ENCODE assay signal across 1 fruit fly cellular context in genomic region chr3R:9881348-9881901, dm6.
TF ChIP-seq lines count a peak whose summit lies in the region.

No protein-coding gene starts in this region.

TF ChIP-seq in whole organism, embryonic, 481 proteins besides CTCF, POLR2A, EP300 and RAD21 (continued from another document and continues in another):
- TF ChIP-seq stwl (tag; optimal IDR thresholded peaks at IDR 0.05; lab: Kevin White, UChicago) (no peak), lmd (GFP tag; IDR thresholded peaks at IDR 0.05; lab: Robert Waterston, UW) (no peak), Sin3A (optimal IDR thresholded peaks at IDR 0.05; lab: Kevin White, UChicago) (no peak), MTF-1 (GFP tag; optimal IDR thresholded peaks at IDR 0.05; lab: Kevin White, UChicago; ENCODE audit: borderline replicate concordance) (peak; percentile 69), Blimp-1 (GFP tag; optimal IDR thresholded peaks at IDR 0.05; lab: Kevin White, UChicago) (peak; percentile 52), Lim3 (GFP tag; IDR thresholded peaks at IDR 0.05; lab: Robert Waterston, UW) (no peak), CG10147 (GFP tag; optimal IDR thresholded peaks at IDR 0.05; lab: Kevin White, UChicago) (no peak), CG34224 (GFP tag; IDR thresholded peaks at IDR 0.05; lab: Robert Waterston, UW; ENCODE audit: partially characterized antibody) (no peak; the same call in 1 of the 3 replicates), CG33557 (GFP tag; optimal IDR thresholded peaks at IDR 0.05; lab: Kevin White, UChicago) (no peak), dmrt99B (tag; optimal IDR thresholded peaks at IDR 0.05; lab: Kevin White, UChicago) (peak; percentile 14), dpn (GFP tag; optimal IDR thresholded peaks at IDR 0.05; lab: Kevin White, UChicago) (peak; percentile 12 to 25), lov (optimal IDR thresholded peaks at IDR 0.05; lab: Kevin White, UChicago) (no peak), lov (GFP tag; IDR thresholded peaks at IDR 0.05; lab: Robert Waterston, UW) (no peak), CG4707 (GFP tag; optimal IDR thresholded peaks at IDR 0.05; lab: Kevin White, UChicago) (peak; percentile 2), CG9727 (GFP tag; optimal IDR thresholded peaks at IDR 0.05; lab: Kevin White, UChicago) (peak; percentile 25), yki (optimal IDR thresholded peaks at IDR 0.05; lab: Kevin White, UChicago) (no peak), maf-S (GFP tag; optimal IDR thresholded peaks at IDR 0.05; lab: Kevin White, UChicago) (peak; percentile 5), repo (GFP tag; optimal IDR thresholded peaks at IDR 0.05; lab: Kevin White, UChicago) (no peak), slp2 (GFP tag; optimal IDR thresholded peaks at IDR 0.05; lab: Kevin White, UChicago) (no peak), az2 (GFP tag; optimal IDR thresholded peaks at IDR 0.05; lab: Kevin White, UChicago) (no peak), CG12236 (GFP tag; optimal IDR thresholded peaks at IDR 0.05; lab: Kevin White, UChicago) (no peak), abd-A (tag; optimal IDR thresholded peaks at IDR 0.05; lab: Kevin White, UChicago) (peak; percentile 63), knrl (GFP tag; IDR thresholded peaks at IDR 0.05; lab: Robert Waterston, UW; ENCODE audit: partially characterized antibody) (no peak), CG12155 (GFP tag; optimal IDR thresholded peaks at IDR 0.05; lab: Kevin White, UChicago) (no peak), ftz-f1 (GFP tag; optimal IDR thresholded peaks at IDR 0.05; lab: Kevin White, UChicago) (peak; percentile 20), Oli (tag; optimal IDR thresholded peaks at IDR 0.05; lab: Kevin White, UChicago) (no peak), Nf-YC (tag; optimal IDR thresholded peaks at IDR 0.05; lab: Kevin White, UChicago) (peak; percentile 30), HmgZ (tag; optimal IDR thresholded peaks at IDR 0.05; lab: Kevin White, UChicago) (peak; percentile 74), CG3281 (GFP tag; optimal IDR thresholded peaks at IDR 0.05; lab: Kevin White, UChicago) (peak; percentile 67), D19B (GFP tag; optimal IDR thresholded peaks at IDR 0.05; lab: Kevin White, UChicago) (no peak), esg (GFP tag; conservative IDR thresholded peaks at IDR 0.05; lab: Robert Waterston, UW) (no peak), unpg (GFP tag; optimal IDR thresholded peaks at IDR 0.05; lab: Kevin White, UChicago) (peak; percentile 46), D19A (tag; optimal IDR thresholded peaks at IDR 0.05; lab: Kevin White, UChicago) (peak; percentile 12), Taf1 (GFP tag; IDR thresholded peaks at IDR 0.05; lab: Robert Waterston, UW) (no peak), otp (GFP tag; IDR thresholded peaks at IDR 0.05; lab: Robert Waterston, UW) (0 out of 3 replicates have a peak, but pooled peaks have one; percentile 53), ewg (GFP tag; optimal IDR thresholded peaks at IDR 0.05; lab: Kevin White, UChicago) (peak; percentile 61), CG15011 (GFP tag; optimal IDR thresholded peaks at IDR 0.05; lab: Kevin White, UChicago) (peak; percentile 60), CG12744 (GFP tag; optimal IDR thresholded peaks at IDR 0.05; lab: Kevin White, UChicago) (peak; percentile 16), Hand (GFP tag; optimal IDR thresholded peaks at IDR 0.05; lab: Kevin White, UChicago) (peak; percentile 66), CG7556 (GFP tag; optimal IDR thresholded peaks at IDR 0.05; lab: Kevin White, UChicago) (peak; percentile 40), CG32532 (GFP tag; IDR thresholded peaks at IDR 0.05; lab: Robert Waterston, UW) (peak; percentile 54), Ssrp (tag; optimal IDR thresholded peaks at IDR 0.05; lab: Kevin White, UChicago) (no peak), CG12219 (GFP tag; optimal IDR thresholded peaks at IDR 0.05; lab: Kevin White, UChicago) (peak; percentile 46), CG3995 (GFP tag; optimal IDR thresholded peaks at IDR 0.05; lab: Kevin White, UChicago) (no peak), CG14441 (GFP tag; IDR thresholded peaks at IDR 0.05; lab: Robert Waterston, UW) (no peak), salm (tag; optimal IDR thresholded peaks at IDR 0.05; lab: Kevin White, UChicago) (peak; percentile 36), odd (GFP tag; optimal IDR thresholded peaks at IDR 0.05; lab: Kevin White, UChicago) (peak; percentile 68), hth (optimal IDR thresholded peaks at IDR 0.05; lab: Kevin White, UChicago) (no peak), Rx (GFP tag; IDR thresholded peaks at IDR 0.05; lab: Robert Waterston, UW) (no peak), Lhr (GFP tag; optimal IDR thresholded peaks at IDR 0.05; lab: Kevin White, UChicago) (no peak), CG11504 (tag; optimal IDR thresholded peaks at IDR 0.05; lab: Kevin White, UChicago) (peak; percentile 6), CG4617 (GFP tag; optimal IDR thresholded peaks at IDR 0.05; lab: Kevin White, UChicago; ENCODE audit: borderline replicate concordance) (no peak), bab2 (GFP tag; optimal IDR thresholded peaks at IDR 0.05; lab: Kevin White, UChicago) (peak; percentile 45), CG8944 (GFP tag; optimal IDR thresholded peaks at IDR 0.05; lab: Kevin White, UChicago) (no peak), Pdp1 (GFP tag; optimal IDR thresholded peaks at IDR 0.05; lab: Kevin White, UChicago) (peak in 1 of 2 experiments; percentile 76), Trl (optimal IDR thresholded peaks at IDR 0.05; lab: Kevin White, UChicago) (no peak), Trl (GFP tag; optimal IDR thresholded peaks at IDR 0.05; lab: Kevin White, UChicago) (peak; percentile 55), MBD-R2 (GFP tag; IDR thresholded peaks at IDR 0.05; lab: Robert Waterston, UW) (no peak), Xrp1 (GFP tag; IDR thresholded peaks at IDR 0.05; lab: Robert Waterston, UW) (peak; percentile 60), CG16813 (GFP tag; IDR thresholded peaks at IDR 0.05; lab: Robert Waterston, UW; ENCODE audit: partially characterized antibody) (no peak; the same call in 2 of the 3 replicates), CG3407 (GFP tag; optimal IDR thresholded peaks at IDR 0.05; lab: Kevin White, UChicago) (peak; percentile 55), bigmax (GFP tag; optimal IDR thresholded peaks at IDR 0.05; lab: Kevin White, UChicago) (no peak), B-H1 (GFP tag; IDR thresholded peaks at IDR 0.05; lab: Robert Waterston, UW) (no peak; the same call in 2 of the 3 replicates), cwo (GFP tag; optimal IDR thresholded peaks at IDR 0.05; lab: Kevin White, UChicago) (peak; percentile 99), HHEX (GFP tag; optimal IDR thresholded peaks at IDR 0.05; lab: Kevin White, UChicago) (peak; percentile 59), pho (GFP tag; optimal IDR thresholded peaks at IDR 0.05; lab: Kevin White, UChicago) (peak; percentile 48), CG4360 (GFP tag; IDR thresholded peaks at IDR 0.05; lab: Robert Waterston, UW) (peak; percentile 62; the same call in 1 of the 2 replicates), CG4404 (GFP tag; IDR thresholded peaks at IDR 0.05; lab: Robert Waterston, UW) (no peak), vnd (GFP tag; IDR thresholded peaks at IDR 0.05; lab: Robert Waterston, UW; ENCODE audit: partially characterized antibody) (no peak), ci (GFP tag; IDR thresholded peaks at IDR 0.05; lab: Robert Waterston, UW) (peak; percentile 69; the same call in 2 of the 3 replicates), NC2α (GFP tag; optimal IDR thresholded peaks at IDR 0.05; lab: Kevin White, UChicago) (no peak), CG7271 (tag; optimal IDR thresholded peaks at IDR 0.05; lab: Kevin White, UChicago) (no peak), C15 (GFP tag; IDR thresholded peaks at IDR 0.05; lab: Robert Waterston, UW) (no peak), Atf-2 (GFP tag; optimal IDR thresholded peaks at IDR 0.05; lab: Kevin White, UChicago) (no peak), tin (GFP tag; optimal IDR thresholded peaks at IDR 0.05; lab: Kevin White, UChicago) (no peak), Adf1 (GFP tag; IDR thresholded peaks at IDR 0.05; lab: Robert Waterston, UW) (peak; percentile 68; the same call in 1 of the 2 replicates), caup (GFP tag; optimal IDR thresholded peaks at IDR 0.05; lab: Kevin White, UChicago; ENCODE audit: severe bottlenecking) (peak; percentile 85), CG34422 (GFP tag; IDR thresholded peaks at IDR 0.05; lab: Robert Waterston, UW) (peak; percentile 85; the same call in 2 of the 3 replicates), CHES-1-like (GFP tag; optimal IDR thresholded peaks at IDR 0.05; lab: Kevin White, UChicago) (peak; percentile 68), ac (GFP tag; optimal IDR thresholded peaks at IDR 0.05; lab: Kevin White, UChicago) (peak; percentile 77), CG3065 (GFP tag; optimal IDR thresholded peaks at IDR 0.05; lab: Kevin White, UChicago) (no peak), ranshi (GFP tag; IDR thresholded peaks at IDR 0.05; lab: Robert Waterston, UW) (no peak; the same call in 1 of the 2 replicates), lola (GFP tag; optimal IDR thresholded peaks at IDR 0.05; lab: Kevin White, UChicago) (peak in 1 of 3 experiments; percentile 10), trem (tag; optimal IDR thresholded peaks at IDR 0.05; lab: Kevin White, UChicago) (no peak), CG11560 (tag; IDR thresholded peaks at IDR 0.05; lab: Robert Waterston, UW) (no peak), CG7987 (GFP tag; optimal IDR thresholded peaks at IDR 0.05; lab: Kevin White, UChicago) (peak; percentile 77), Max (GFP tag; optimal IDR thresholded peaks at IDR 0.05; lab: Kevin White, UChicago) (peak; percentile 10), CG13123 (GFP tag; optimal IDR thresholded peaks at IDR 0.05; lab: Kevin White, UChicago) (no peak), CG8089 (GFP tag; optimal IDR thresholded peaks at IDR 0.05; lab: Kevin White, UChicago) (peak; percentile 48), hb (GFP tag; IDR thresholded peaks at IDR 0.05; lab: Robert Waterston, UW; ENCODE audit: partially characterized antibody) (no peak), Antp (GFP tag; optimal IDR thresholded peaks at IDR 0.05; lab: Kevin White, UChicago) (no peak), Abd-B (GFP tag; optimal IDR thresholded peaks at IDR 0.05; lab: Kevin White, UChicago) (no peak), CG6689 (GFP tag; IDR thresholded peaks at IDR 0.05; lab: Robert Waterston, UW) (no peak), Dad (GFP tag; optimal IDR thresholded peaks at IDR 0.05; lab: Kevin White, UChicago) (no peak), CG9609 (GFP tag; optimal IDR thresholded peaks at IDR 0.05; lab: Kevin White, UChicago) (no peak), CG2678 (tag; optimal IDR thresholded peaks at IDR 0.05; lab: Kevin White, UChicago) (peak; percentile 52), CG11085 (GFP tag; IDR thresholded peaks at IDR 0.05; lab: Robert Waterston, UW) (no peak), Dp (GFP tag; optimal IDR thresholded peaks at IDR 0.05; lab: Kevin White, UChicago) (no peak), dysf (GFP tag; IDR thresholded peaks at IDR 0.05; lab: Robert Waterston, UW) (peak; percentile 17; the same call in 1 of the 3 replicates), tx (GFP tag; optimal IDR thresholded peaks at IDR 0.05; lab: Kevin White, UChicago) (no peak), CG13287 (GFP tag; IDR thresholded peaks at IDR 0.05; lab: Robert Waterston, UW; ENCODE audit: partially characterized antibody) (peak; percentile 46; the same call in 1 of the 2 replicates), sob (GFP tag; IDR thresholded peaks at IDR 0.05; lab: Robert Waterston, UW) (peak; percentile 73; the same call in 1 of the 2 replicates), aop (GFP tag; IDR thresholded peaks at IDR 0.05; lab: Robert Waterston, UW) (no peak), CG5245 (GFP tag; optimal IDR thresholded peaks at IDR 0.05; lab: Kevin White, UChicago) (no peak), Sry-δ (GFP tag; optimal IDR thresholded peaks at IDR 0.05; lab: Kevin White, UChicago) (peak; percentile 1), Awh (GFP tag; IDR thresholded peaks at IDR 0.05; lab: Robert Waterston, UW) (peak; percentile 77), CG6254 (GFP tag; optimal IDR thresholded peaks at IDR 0.05; lab: Kevin White, UChicago) (no peak), CG8924 (tag; optimal IDR thresholded peaks at IDR 0.05; lab: Kevin White, UChicago) (peak; percentile 71), CG12104 (GFP tag; optimal IDR thresholded peaks at IDR 0.05; lab: Kevin White, UChicago) (no peak), CG12071 (GFP tag; optimal IDR thresholded peaks at IDR 0.05; lab: Kevin White, UChicago) (peak; percentile 31), Stat92E (GFP tag; optimal IDR thresholded peaks at IDR 0.05; lab: Kevin White, UChicago) (peak in 2 of 3 experiments; percentile 28 to 81), CG16815 (GFP tag; optimal IDR thresholded peaks at IDR 0.05; lab: Kevin White, UChicago) (no peak), Dbx (GFP tag; IDR thresholded peaks at IDR 0.05; lab: Robert Waterston, UW) (peak; percentile 59; the same call in 1 of the 3 replicates), Myb (GFP tag; optimal IDR thresholded peaks at IDR 0.05; lab: Kevin White, UChicago) (peak; percentile 5), CG1647 (GFP tag; optimal IDR thresholded peaks at IDR 0.05; lab: Kevin White, UChicago) (no peak), CG12769 (tag; optimal IDR thresholded peaks at IDR 0.05; lab: Kevin White, UChicago) (peak; percentile 88), sima (GFP tag; optimal IDR thresholded peaks at IDR 0.05; lab: Kevin White, UChicago) (no peak), CG6854 (GFP tag; optimal IDR thresholded peaks at IDR 0.05; lab: Kevin White, UChicago) (peak; percentile 62), croc (GFP tag; conservative IDR thresholded peaks at IDR 0.05; lab: Robert Waterston, UW) (no peak), gsb-n (tag; optimal IDR thresholded peaks at IDR 0.05; lab: Kevin White, UChicago) (peak; percentile 52), CG10209 (GFP tag; optimal IDR thresholded peaks at IDR 0.05; lab: Kevin White, UChicago) (peak; percentile 51), toy (GFP tag; IDR thresholded peaks at IDR 0.05; lab: Robert Waterston, UW) (no peak), CG8359 (GFP tag; optimal IDR thresholded peaks at IDR 0.05; lab: Kevin White, UChicago; ENCODE audit: borderline replicate concordance) (no peak), Poxn (GFP tag; IDR thresholded peaks at IDR 0.05; lab: Robert Waterston, UW) (no peak), Eip74EF (GFP tag; optimal IDR thresholded peaks at IDR 0.05; lab: Kevin White, UChicago) (peak in 1 of 2 experiments; percentile 78), CG14710 (tag; optimal IDR thresholded peaks at IDR 0.05; lab: Kevin White, UChicago) (peak; percentile 27), CG10959 (GFP tag; IDR thresholded peaks at IDR 0.05; lab: Robert Waterston, UW) (no peak), cg (GFP tag; optimal IDR thresholded peaks at IDR 0.05; lab: Kevin White, UChicago) (peak; percentile 95), Usf (GFP tag; optimal IDR thresholded peaks at IDR 0.05; lab: Kevin White, UChicago) (no peak), Side (GFP tag; optimal IDR thresholded peaks at IDR 0.05; lab: Kevin White, UChicago) (peak; percentile 45), vvl (GFP tag; IDR thresholded peaks at IDR 0.05; lab: Robert Waterston, UW) (peak; percentile 69), CG34376 (GFP tag; optimal IDR thresholded peaks at IDR 0.05; lab: Kevin White, UChicago) (peak; percentile 63)
